Fruit fly (Drosophila melanogaster) whole organism: Measurements from ENCODE around the gene CG18170.

Experiments used
- CG8478 ChIP-seq: fragments of >200 bp; optimal IDR thresholded peaks from 2 replicates; lab custom pipeline; 2018; ENCODE audit warnings: inconsistent platforms
- Dll ChIP-seq: fragments of >200 bp; optimal IDR thresholded peaks from 2 replicates; lab custom pipeline; 2017
- EcR ChIP-seq, 2 experiments: fragments of >200 bp; optimal IDR thresholded peaks; 2 replicates each; lab custom pipeline; 2017; ENCODE audit warnings: missing biosample characterization in 2 of 2, missing genetic modification characterization in 2 of 2, missing genetic modification reagents in 2 of 2
- pan ChIP-seq: fragments of >200 bp; optimal IDR thresholded peaks from 2 replicates; lab custom pipeline; 2017
- psq ChIP-seq: fragments of >200 bp; optimal IDR thresholded peaks from 2 replicates; lab custom pipeline; 2017
- usp ChIP-seq: fragments of >200 bp; optimal IDR thresholded peaks from 2 replicates; lab custom pipeline; 2017; ENCODE audit warnings: missing biosample characterization, missing genetic modification characterization, mixed read lengths

Gene CG18170

dm6 chr3L:1590194-1590593, 12.6 kb upstream of the CG18170 start:
- TF ChIP-seq pan (lab: Kevin White, UChicago): no peak
- no peak for TF ChIP-seq usp (GFP tag; lab: Kevin White, UChicago)
- TF ChIP-seq CG8478 (lab: Kevin White, UChicago): no peak
- no peak for TF ChIP-seq psq (lab: Kevin White, UChicago)
- TF ChIP-seq Dll (lab: Kevin White, UChicago): no peak
- no peak for TF ChIP-seq EcR (GFP tag; optimal IDR thresholded peaks at IDR 0.05; lab: Kevin White, UChicago)

- no peak for TF ChIP-seq psq (lab: Kevin White, UChicago)
- no peak for TF ChIP-seq usp (GFP tag; lab: Kevin White, UChicago)
- TF ChIP-seq EcR (GFP tag; optimal IDR thresholded peaks at IDR 0.05; lab: Kevin White, UChicago): no peak
- no peak for TF ChIP-seq Dll (lab: Kevin White, UChicago)
- TF ChIP-seq CG8478 (lab: Kevin White, UChicago): no peak
- TF ChIP-seq pan (lab: Kevin White, UChicago): no peak
Observed at dm6 chr3L:1591692-1592371, 10.9 kb upstream of the CG18170 start.

dm6 chr3L:1592822-1593452, 9.8 kb upstream of the CG18170 start:
- TF ChIP-seq EcR (GFP tag; optimal IDR thresholded peaks at IDR 0.05; lab: Kevin White, UChicago) (no peak), pan (lab: Kevin White, UChicago) (no peak), CG8478 (lab: Kevin White, UChicago) (no peak), Dll (lab: Kevin White, UChicago) (no peak), usp (GFP tag; lab: Kevin White, UChicago) (no peak), psq (lab: Kevin White, UChicago) (no peak)

- no peak for TF ChIP-seq EcR (GFP tag; optimal IDR thresholded peaks at IDR 0.05; lab: Kevin White, UChicago)
- TF ChIP-seq CG8478 (lab: Kevin White, UChicago): no peak
- no peak for TF ChIP-seq pan (lab: Kevin White, UChicago)
- TF ChIP-seq usp (GFP tag; lab: Kevin White, UChicago): no peak
- TF ChIP-seq Dll (lab: Kevin White, UChicago): no peak
- no peak for TF ChIP-seq psq (lab: Kevin White, UChicago)
Observed at dm6 chr3L:1602064-1602832, 506 bp upstream of the CG18170 start, which contains the start of gene CG12104. CG12104 (minus strand) TSS chr3L:1602674.

- TF ChIP-seq usp (GFP tag; lab: Kevin White, UChicago): no peak
- TF ChIP-seq EcR (GFP tag; optimal IDR thresholded peaks at IDR 0.05; lab: Kevin White, UChicago): no peak
- no peak for TF ChIP-seq pan (lab: Kevin White, UChicago)
- TF ChIP-seq Dll (lab: Kevin White, UChicago): no peak
- TF ChIP-seq psq (lab: Kevin White, UChicago): no peak
- TF ChIP-seq CG8478 (lab: Kevin White, UChicago): no peak
Observed at dm6 chr3L:1609611-1610010, 6.9 kb downstream of the CG18170 start.

- no peak for TF ChIP-seq psq (lab: Kevin White, UChicago)
- TF ChIP-seq usp (GFP tag; lab: Kevin White, UChicago): no peak
- no peak for TF ChIP-seq pan (lab: Kevin White, UChicago)
- no peak for TF ChIP-seq EcR (GFP tag; optimal IDR thresholded peaks at IDR 0.05; lab: Kevin White, UChicago)
- no peak for TF ChIP-seq Dll (lab: Kevin White, UChicago)
- no peak for TF ChIP-seq CG8478 (lab: Kevin White, UChicago)
Observed at dm6 chr3L:1614465-1615084, 11.8 kb downstream of the CG18170 start.

- no peak for TF ChIP-seq Dll (lab: Kevin White, UChicago)
- TF ChIP-seq EcR (GFP tag; optimal IDR thresholded peaks at IDR 0.05; lab: Kevin White, UChicago): no peak
- TF ChIP-seq CG8478 (lab: Kevin White, UChicago): no peak
- no peak for TF ChIP-seq usp (GFP tag; lab: Kevin White, UChicago)
- TF ChIP-seq psq (lab: Kevin White, UChicago): no peak
- TF ChIP-seq pan (lab: Kevin White, UChicago): no peak
Observed at dm6 chr3L:1615701-1616100, 12.9 kb downstream of the CG18170 start, which contains the start of gene CG12105. CG12105 (minus strand) TSS chr3L:1615801.

- TF ChIP-seq usp (GFP tag; lab: Kevin White, UChicago) (no peak), CG8478 (lab: Kevin White, UChicago) (no peak), psq (lab: Kevin White, UChicago) (no peak), pan (lab: Kevin White, UChicago) (no peak), Dll (lab: Kevin White, UChicago) (no peak), EcR (GFP tag; optimal IDR thresholded peaks at IDR 0.05; lab: Kevin White, UChicago) (no peak)
Observed at dm6 chr3L:1618116-1618727, 15.5 kb downstream of the CG18170 start, which contains the start of the genes CG13926, ABCB7 and CG33230. CG13926 (minus strand) TSS chr3L:1618158. ABCB7 (plus strand) TSS chr3L:1618414. CG33230 (plus strand) TSS chr3L:1618414.

dm6 chr3L:1626924-1627323, 24.2 kb downstream of the CG18170 start:
- TF ChIP-seq Dll (lab: Kevin White, UChicago) (no peak), CG8478 (lab: Kevin White, UChicago) (no peak), pan (lab: Kevin White, UChicago) (no peak), EcR (GFP tag; optimal IDR thresholded peaks at IDR 0.05; lab: Kevin White, UChicago) (no peak), usp (GFP tag; lab: Kevin White, UChicago) (no peak), psq (lab: Kevin White, UChicago) (no peak)
